Worm (Caenorhabditis elegans): Measurements from ENCODE around the gene F11C1.4.

The F11C1.4 gene

DNA sequence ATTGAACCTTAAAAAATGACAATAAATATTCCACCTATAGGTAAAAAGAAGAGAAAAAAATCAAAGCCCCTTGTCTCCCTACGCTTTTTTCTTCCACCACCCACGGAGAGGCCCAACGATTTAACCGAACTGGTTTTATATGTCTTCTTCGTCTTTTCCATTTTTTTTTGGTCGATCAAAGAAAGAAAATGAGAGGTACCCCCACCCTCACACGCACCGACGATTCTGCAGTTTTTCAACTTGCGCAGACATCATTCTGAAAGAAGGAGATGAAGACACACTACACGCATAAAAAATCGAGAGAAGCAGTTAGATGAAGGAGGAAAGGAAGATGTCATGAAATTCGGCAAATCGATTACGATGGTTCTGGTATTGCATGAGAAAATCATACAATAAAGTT, 37.5 kb downstream of the F11C1.4 start (continued):
- TF ChIP-seq zip-4 (GFP tag; optimal IDR thresholded peaks at IDR 0.05) (no peak), lin-13 (GFP tag; optimal IDR thresholded peaks at IDR 0.05) (no peak), nhr-20 (tag; optimal IDR thresholded peaks at IDR 0.05) (peak; percentile 49), rnt-1 (tag; optimal IDR thresholded peaks at IDR 0.05) (no peak), unc-30 (tag; optimal IDR thresholded peaks at IDR 0.05) (no peak), lin-14 (GFP tag; optimal IDR thresholded peaks at IDR 0.05) (peak; percentile 63), skn-1 (tag; optimal IDR thresholded peaks at IDR 0.05) (no peak), lin-39 (tag; optimal IDR thresholded peaks at IDR 0.05) (no peak)

DNA sequence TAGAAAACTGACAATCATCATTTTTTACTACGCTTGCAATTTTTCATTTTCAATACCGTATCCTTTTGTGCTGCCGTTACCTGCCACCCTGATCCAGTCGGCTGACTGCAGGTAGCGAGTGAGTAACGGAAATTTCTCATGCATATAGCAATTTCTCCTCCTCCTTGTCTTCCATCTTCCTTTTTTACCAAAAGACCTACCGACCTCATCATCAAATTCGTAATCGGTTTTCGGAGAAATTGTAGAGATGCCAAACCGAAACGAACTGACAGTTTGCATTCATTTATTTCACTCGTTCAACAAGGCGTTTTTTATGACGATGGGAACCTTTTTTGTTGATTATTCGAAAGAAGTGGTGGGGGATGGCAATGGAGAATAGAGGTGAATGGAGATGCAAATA, 39.4 kb downstream of the F11C1.4 start:
- TF ChIP-seq isw-1 (GFP tag; IDR thresholded peaks at IDR 0.05) = no peak
- TF ChIP-seq blmp-1 (tag; optimal IDR thresholded peaks at IDR 0.05) = peak; percentile 37
- no peak for TF ChIP-seq ceh-8 (GFP tag; optimal IDR thresholded peaks at IDR 0.05)
- TF ChIP-seq mep-1 (tag; optimal IDR thresholded peaks at IDR 0.05) = peak; percentile 12
- no peak for TF ChIP-seq snu-23 (GFP tag; optimal IDR thresholded peaks at IDR 0.05)
- TF ChIP-seq ceh-88 (GFP tag; IDR thresholded peaks at IDR 0.05) = no peak
- peak; percentile 72 for TF ChIP-seq nhr-85 (tag)
- TF ChIP-seq swsn-7 (tag; optimal IDR thresholded peaks at IDR 0.05) = no peak
- TF ChIP-seq aha-1 (tag; optimal IDR thresholded peaks at IDR 0.05) = no peak
- TF ChIP-seq ces-1 (GFP tag; optimal IDR thresholded peaks at IDR 0.05) = no peak
- peak; percentile 14 for TF ChIP-seq lin-14 (GFP tag; optimal IDR thresholded peaks at IDR 0.05)
- TF ChIP-seq zip-4 (GFP tag; optimal IDR thresholded peaks at IDR 0.05) = no peak
- no peak for TF ChIP-seq ceh-90 (tag; optimal IDR thresholded peaks at IDR 0.05)
- TF ChIP-seq C16A3.4 (tag; optimal IDR thresholded peaks at IDR 0.05) = no peak
- no peak for TF ChIP-seq skn-1 (tag; optimal IDR thresholded peaks at IDR 0.05)

- TF ChIP-seq zag-1 (tag; optimal IDR thresholded peaks at IDR 0.05) (no peak), lin-14 (GFP tag; optimal IDR thresholded peaks at IDR 0.05) (peak; percentile 3), nhr-76 (tag; optimal IDR thresholded peaks at IDR 0.05) (no peak), tbx-2 (tag; optimal IDR thresholded peaks at IDR 0.05) (no peak), unc-86 (tag; optimal IDR thresholded peaks at IDR 0.05) (no peak), C34B4.2 (tag; optimal IDR thresholded peaks at IDR 0.05) (no peak), dsc-1 (tag; optimal IDR thresholded peaks at IDR 0.05) (no peak), zip-4 (GFP tag; optimal IDR thresholded peaks at IDR 0.05) (no peak)
These were observed 44.6 kb downstream of the F11C1.4 start for ce11 chrX:13021446-13021845.
